Fruit fly (Drosophila melanogaster) whole organism, embryonic: Measurements from ENCODE around the gene RpS3.

ENCODE experiments used
- Adf1 ChIP-seq: fragments of 200-800 bp; sonication (Bioruptor generic); IDR thresholded peaks from 2 replicates; pipeline ENCODE4 v1.3.6; 2022; ENCODE audit warnings: missing biosample characterization, missing genetic modification characterization
- Awh ChIP-seq: fragments of 200-800 bp; sonication (Bioruptor generic); IDR thresholded peaks from 2 replicates; pipeline ENCODE4, ENCODE4 v1.3.6; 2022; ENCODE audit warnings: missing biosample characterization, missing genetic modification characterization
- BtbVII ChIP-seq: fragments of 200-800 bp; sonication (Bioruptor generic); optimal IDR thresholded peaks from 3 replicates; lab custom pipeline; 2017; ENCODE audit warnings: missing biosample characterization, mild to moderate bottlenecking, missing genetic modification characterization
- CG1529 ChIP-seq: fragments of 200-800 bp; sonication (Bioruptor generic); optimal IDR thresholded peaks from 3 replicates; lab custom pipeline; 2018; ENCODE audit warnings: missing biosample characterization, missing genetic modification characterization
- CG15479 ChIP-seq: fragments of 200-800 bp; sonication (Bioruptor generic); optimal IDR thresholded peaks from 3 replicates; lab custom pipeline; 2019; ENCODE audit warnings: missing biosample characterization, mild to moderate bottlenecking, missing genetic modification characterization, moderate library complexity
- CG17568 ChIP-seq: fragments of 200-800 bp; sonication (Bioruptor generic); optimal IDR thresholded peaks from 2 replicates; lab custom pipeline; 2018; ENCODE audit warnings: missing biosample characterization, mild to moderate bottlenecking, missing genetic modification characterization, moderate library complexity
- CG17802 ChIP-seq: fragments of 200-800 bp; sonication (Bioruptor generic); optimal IDR thresholded peaks from 2 replicates; lab custom pipeline; 2018; ENCODE audit warnings: missing biosample characterization, mild to moderate bottlenecking, missing genetic modification characterization, moderate library complexity
- CG18764 ChIP-seq: fragments of 200-800 bp; sonication (Bioruptor generic); optimal IDR thresholded peaks from 3 replicates; lab custom pipeline; 2016; ENCODE audit warnings: missing biosample characterization, missing genetic modification characterization
- CG30020 ChIP-seq: fragments of 200-800 bp; optimal IDR thresholded peaks from 2 replicates; lab custom pipeline; 2019; ENCODE audit warnings: missing biosample characterization, mild to moderate bottlenecking, missing genetic modification characterization, moderate library complexity
- CG31365 ChIP-seq: fragments of 200-800 bp; sonication (Bioruptor generic); optimal IDR thresholded peaks from 2 replicates; lab custom pipeline; 2018; ENCODE audit warnings: missing biosample characterization, mild to moderate bottlenecking, missing genetic modification characterization
- CG31441 ChIP-seq: fragments of 200-800 bp; sonication (Bioruptor generic); IDR thresholded peaks from 2 replicates; pipeline ENCODE4 v1.3.6; 2022; ENCODE audit warnings: missing biosample characterization, missing genetic modification characterization
- CG34224 ChIP-seq: fragments of 200-800 bp; sonication (Bioruptor generic); IDR thresholded peaks from 3 replicates; pipeline ENCODE4 v1.3.6; 2022; ENCODE audit warnings: missing biosample characterization, missing genetic modification characterization; ENCODE audit not compliant: partially characterized antibody
- CG34376 ChIP-seq: fragments of 200-800 bp; sonication (Bioruptor generic); optimal IDR thresholded peaks from 2 replicates; lab custom pipeline; 2018; ENCODE audit warnings: missing biosample characterization, mild to moderate bottlenecking, missing genetic modification characterization
- CG34422 ChIP-seq: fragments of 200-800 bp; sonication (Bioruptor generic); IDR thresholded peaks from 3 replicates; pipeline ENCODE4 v1.3.6; 2022; ENCODE audit warnings: missing biosample characterization, missing genetic modification characterization
- CG4328 ChIP-seq: fragments of 200-800 bp; sonication (Bioruptor generic); optimal IDR thresholded peaks from 3 replicates; lab custom pipeline; 2017; ENCODE audit warnings: missing biosample characterization, missing genetic modification reagents, missing genetic modification characterization
- CG4707 ChIP-seq: fragments of 200-800 bp; sonication (Bioruptor generic); optimal IDR thresholded peaks from 2 replicates; lab custom pipeline; 2018; ENCODE audit warnings: missing biosample characterization, mild to moderate bottlenecking, missing genetic modification characterization, moderate library complexity
- CG6791 ChIP-seq: fragments of 200-800 bp; sonication (Bioruptor generic); IDR thresholded peaks from 3 replicates; pipeline ENCODE4 v1.3.6; 2022; ENCODE audit warnings: missing biosample characterization, missing genetic modification characterization; ENCODE audit not compliant: partially characterized antibody
- CG6813 ChIP-seq: fragments of 200-800 bp; sonication (Bioruptor generic); optimal IDR thresholded peaks from 2 replicates; lab custom pipeline; 2017; ENCODE audit warnings: missing biosample characterization, missing genetic modification characterization, mild to moderate bottlenecking, moderate library complexity, missing genetic modification reagents
- CG9817 ChIP-seq: fragments of 200-800 bp; sonication (Bioruptor generic); optimal IDR thresholded peaks from 2 replicates; lab custom pipeline; 2018; ENCODE audit warnings: missing biosample characterization, mild to moderate bottlenecking, missing genetic modification characterization, moderate library complexity
- D19B ChIP-seq: fragments of 200-800 bp; sonication (Bioruptor generic); optimal IDR thresholded peaks from 2 replicates; lab custom pipeline; 2017; ENCODE audit warnings: missing biosample characterization, mild to moderate bottlenecking, missing genetic modification characterization
- Dp ChIP-seq: fragments of 200-800 bp; sonication (Bioruptor generic); optimal IDR thresholded peaks from 2 replicates; lab custom pipeline; 2018; ENCODE audit warnings: missing biosample characterization, mild to moderate bottlenecking, missing genetic modification characterization, moderate library complexity
- Fer1 ChIP-seq: fragments of 200-800 bp; sonication (Bioruptor generic); optimal IDR thresholded peaks from 2 replicates; lab custom pipeline; 2017; ENCODE audit warnings: missing biosample characterization, mild to moderate bottlenecking, missing genetic modification characterization
- Hand ChIP-seq: fragments of 200-800 bp; sonication (Bioruptor generic); optimal IDR thresholded peaks from 2 replicates; lab custom pipeline; 2017; ENCODE audit warnings: mild to moderate bottlenecking, missing biosample characterization, missing genetic modification reagents, missing genetic modification characterization
- Hr39 ChIP-seq: fragments of >200 bp; optimal IDR thresholded peaks from 2 replicates; lab custom pipeline; 2017
- MTF-1 ChIP-seq: fragments of 200-800 bp; sonication (Bioruptor generic); optimal IDR thresholded peaks from 2 replicates; lab custom pipeline; 2018; ENCODE audit warnings: missing biosample characterization, mild to moderate bottlenecking, missing genetic modification characterization, borderline replicate concordance
- Nf-YB ChIP-seq: fragments of 200-800 bp; sonication (Bioruptor generic); optimal IDR thresholded peaks from 3 replicates; lab custom pipeline; 2019; ENCODE audit warnings: missing biosample characterization, mild to moderate bottlenecking, missing genetic modification characterization, moderate library complexity
- Six4 ChIP-seq: fragments of 200-800 bp; sonication (Bioruptor generic); optimal IDR thresholded peaks from 2 replicates; lab custom pipeline; 2016; ENCODE audit warnings: missing biosample characterization, missing genetic modification characterization
- ara ChIP-seq: fragments of 200-800 bp; sonication (Bioruptor generic); IDR thresholded peaks from 2 replicates; pipeline ENCODE4 v1.3.6; 2022; ENCODE audit warnings: missing biosample characterization, missing genetic modification characterization
- chn ChIP-seq: fragments of 200-800 bp; sonication (Bioruptor generic); optimal IDR thresholded peaks from 2 replicates; lab custom pipeline; 2016; ENCODE audit warnings: missing biosample characterization, missing genetic modification characterization
- corto ChIP-seq: fragments of 200-800 bp; sonication (Bioruptor generic); optimal IDR thresholded peaks from 2 replicates; lab custom pipeline; 2016; ENCODE audit warnings: missing biosample characterization, mild to moderate bottlenecking, missing genetic modification characterization, moderate library complexity
- dan ChIP-seq: fragments of 200-800 bp; sonication (Bioruptor generic); IDR thresholded peaks from 2 replicates; pipeline ENCODE4 v1.3.6; 2022; ENCODE audit warnings: missing biosample characterization, missing genetic modification characterization
- en ChIP-seq: fragments of 200-800 bp; sonication (Bioruptor generic); optimal IDR thresholded peaks from 2 replicates; lab custom pipeline; 2016; ENCODE audit warnings: missing biosample characterization, missing genetic modification characterization
- ewg ChIP-seq: fragments of 200-800 bp; sonication (Bioruptor generic); optimal IDR thresholded peaks from 3 replicates; lab custom pipeline; 2017; ENCODE audit warnings: mild to moderate bottlenecking, missing biosample characterization, missing genetic modification reagents, missing genetic modification characterization
- eyg ChIP-seq: fragments of 200-800 bp; sonication (Bioruptor generic); optimal IDR thresholded peaks from 3 replicates; lab custom pipeline; 2016; ENCODE audit warnings: missing biosample characterization, missing genetic modification characterization
- fd3F ChIP-seq: fragments of 200-800 bp; sonication (Bioruptor generic); optimal IDR thresholded peaks from 2 replicates; lab custom pipeline; 2018; ENCODE audit warnings: missing biosample characterization, mild to moderate bottlenecking, missing genetic modification characterization, moderate library complexity
- gem ChIP-seq: fragments of 200-800 bp; sonication (Bioruptor generic); optimal IDR thresholded peaks from 2 replicates; lab custom pipeline; 2019; ENCODE audit warnings: missing biosample characterization, mild to moderate bottlenecking, missing genetic modification characterization, moderate library complexity
- gt ChIP-seq: fragments of 200-800 bp; sonication (Bioruptor generic); IDR thresholded peaks from 2 replicates; pipeline ENCODE4 v1.3.6; 2022; ENCODE audit warnings: missing biosample characterization, missing genetic modification characterization
- h ChIP-seq: fragments of >200 bp; optimal IDR thresholded peaks from 2 replicates; lab custom pipeline; 2017
- hkb ChIP-seq, 2 experiments: fragments of 200-800 bp in 1 of 2; fragments of >200 bp in 1 of 2; sonication (Bioruptor generic) in 1 of 2; IDR thresholded peaks in 1 of 2; optimal IDR thresholded peaks in 1 of 2; 2 replicates each; pipeline versions ENCODE4 v1.3.6 to Lab custom; 2017 to 2022; ENCODE audit warnings: missing biosample characterization in 1 of 2, missing genetic modification characterization in 1 of 2
- insv ChIP-seq, 2 experiments: fragments of 200-800 bp; sonication (Bioruptor generic); optimal IDR thresholded peaks; 3 replicates each; lab custom pipeline; 2016 to 2018; ENCODE audit warnings: missing biosample characterization in 2 of 2, missing genetic modification characterization in 2 of 2
- jing ChIP-seq: fragments of 200-800 bp; sonication (Bioruptor generic); optimal IDR thresholded peaks from 2 replicates; lab custom pipeline; 2018; ENCODE audit warnings: missing biosample characterization, mild to moderate bottlenecking, missing genetic modification characterization
- kay ChIP-seq: fragments of 200-800 bp; sonication (Bioruptor generic); optimal IDR thresholded peaks from 2 replicates; lab custom pipeline; 2016; ENCODE audit warnings: missing biosample characterization, missing genetic modification characterization
- pan ChIP-seq, 4 experiments: fragments of >200 bp in 3 of 4; fragments of 200-800 bp in 1 of 4; sonication (Bioruptor generic) in 1 of 4; optimal IDR thresholded peaks in 3 of 4; IDR thresholded peaks in 1 of 4; 2 replicates each; pipeline versions ENCODE4 v1.3.6 to Lab custom; 2017 to 2022; ENCODE audit warnings: missing biosample characterization in 2 of 4, missing genetic modification characterization in 2 of 4, mixed read lengths in 1 of 4
- peb ChIP-seq: fragments of 200-800 bp; sonication (Bioruptor generic); IDR thresholded peaks from 2 replicates; pipeline ENCODE4 v1.3.6; 2022; ENCODE audit warnings: missing biosample characterization, missing genetic modification characterization
- prd ChIP-seq, 3 experiments: fragments of >200 bp in 2 of 3; fragments of 200-800 bp in 1 of 3; sonication (Bioruptor generic) in 1 of 3; optimal IDR thresholded peaks in 2 of 3; IDR thresholded peaks in 1 of 3; 2 replicates in 2 of 3; 3 replicates in 1 of 3; pipeline versions ENCODE4 v1.3.6 to Lab custom; 2017 to 2022; ENCODE audit warnings: missing biosample characterization in 1 of 3, missing genetic modification characterization in 1 of 3
- psq ChIP-seq: fragments of 200-800 bp; sonication (Bioruptor generic); optimal IDR thresholded peaks from 2 replicates; lab custom pipeline; 2017; ENCODE audit warnings: missing biosample characterization, missing genetic modification characterization
- repo ChIP-seq: fragments of 200-800 bp; sonication (Bioruptor generic); optimal IDR thresholded peaks from 2 replicates; lab custom pipeline; 2016; ENCODE audit warnings: missing biosample characterization, missing genetic modification characterization
- wek ChIP-seq: fragments of 200-800 bp; sonication (Bioruptor generic); optimal IDR thresholded peaks from 3 replicates; lab custom pipeline; 2018; ENCODE audit warnings: missing biosample characterization, mild to moderate bottlenecking, missing genetic modification characterization, moderate library complexity
- yki ChIP-seq: fragments of >200 bp; optimal IDR thresholded peaks from 3 replicates; lab custom pipeline; 2018
- zfh1 ChIP-seq: fragments of 200-800 bp; sonication (Bioruptor generic); IDR thresholded peaks from 3 replicates; pipeline ENCODE4 v1.3.6; 2022; ENCODE audit warnings: missing biosample characterization, missing genetic modification characterization

RpS3 gene

DNA sequence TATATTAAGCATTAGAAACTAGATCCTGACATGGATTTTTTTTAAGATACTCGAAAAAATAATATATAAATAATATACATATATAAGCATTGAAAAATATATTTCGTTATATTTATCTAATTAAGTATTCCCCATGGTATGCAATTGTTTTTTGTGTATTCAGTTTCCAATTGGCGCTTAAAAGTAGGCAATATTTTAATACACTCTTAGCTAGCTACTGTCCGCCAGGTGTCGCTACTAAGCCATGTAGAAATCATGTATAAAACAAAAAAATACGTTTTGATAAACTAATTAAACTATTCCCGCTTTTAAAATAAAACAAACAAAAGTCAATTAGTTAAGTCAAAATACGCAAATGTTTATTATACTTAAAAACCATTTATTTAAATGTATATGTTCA lies 27.3 kb upstream of the RpS3 start (continued):
- no peak for TF ChIP-seq peb
- no peak for TF ChIP-seq yki
- no peak for TF ChIP-seq hkb (optimal IDR thresholded peaks at IDR 0.05; lab: Kevin White, UChicago)
- peak; percentile 31; the same call in 1 of the 2 replicates for TF ChIP-seq hkb (GFP tag; IDR thresholded peaks at IDR 0.05; lab: Robert Waterston, UW)
- no peak for TF ChIP-seq CG34376 (GFP tag; lab: Kevin White, UChicago)
- peak; percentile 72 for TF ChIP-seq Fer1 (GFP tag; lab: Kevin White, UChicago)
- no peak for TF ChIP-seq eyg (GFP tag; lab: Kevin White, UChicago)
- TF ChIP-seq chn (GFP tag; lab: Kevin White, UChicago) = peak; percentile 50
- no peak for TF ChIP-seq CG15479 (GFP tag; lab: Kevin White, UChicago)
- TF ChIP-seq jing (GFP tag; lab: Kevin White, UChicago) = peak; percentile 33
- peak; percentile 69 for TF ChIP-seq CG17568
- TF ChIP-seq CG6791 (GFP tag; lab: Robert Waterston, UW) = no peak
- peak; percentile 64 for TF ChIP-seq CG6813 (GFP tag; lab: Kevin White, UChicago)
- no peak for TF ChIP-seq Hand (GFP tag; lab: Kevin White, UChicago)
- peak; percentile 37; the same call in 1 of the 2 replicates for TF ChIP-seq ara (GFP tag; lab: Robert Waterston, UW)
- peak; percentile 30; the same call in 1 of the 3 replicates for TF ChIP-seq CG34422 (GFP tag; lab: Robert Waterston, UW)
- TF ChIP-seq BtbVII = peak; percentile 23
- no peak for TF ChIP-seq prd (optimal IDR thresholded peaks at IDR 0.05; lab: Kevin White, UChicago)
- no peak for TF ChIP-seq prd (GFP tag; IDR thresholded peaks at IDR 0.05; lab: Robert Waterston, UW)
- TF ChIP-seq CG4328 (GFP tag; lab: Kevin White, UChicago) = peak; percentile 48
- TF ChIP-seq dan (GFP tag; lab: Robert Waterston, UW) = no peak
- TF ChIP-seq Awh (GFP tag; lab: Robert Waterston, UW) = no peak; the same call in 1 of the 2 replicates
- TF ChIP-seq Adf1 (GFP tag; lab: Robert Waterston, UW) = no peak
- no peak for TF ChIP-seq pan (optimal IDR thresholded peaks at IDR 0.05; lab: Kevin White, UChicago)
- TF ChIP-seq pan (GFP tag; optimal IDR thresholded peaks at IDR 0.05 in 1 of 2, IDR thresholded peaks at IDR 0.05 in 1 of 2) = peak in 1 of 2 experiments; percentile 11
- no peak for TF ChIP-seq Dp (GFP tag; lab: Kevin White, UChicago)
- no peak for TF ChIP-seq kay (GFP tag; lab: Kevin White, UChicago)
- peak; percentile 72 for TF ChIP-seq CG31441
- no peak for TF ChIP-seq wek
- peak; percentile 38 for TF ChIP-seq Nf-YB (GFP tag; lab: Kevin White, UChicago)
- peak; percentile 66 for TF ChIP-seq CG17802 (tag; lab: Kevin White, UChicago)
- no peak for TF ChIP-seq gem
- TF ChIP-seq fd3F (GFP tag; lab: Kevin White, UChicago) = peak; percentile 14
- TF ChIP-seq CG18764 (GFP tag; lab: Kevin White, UChicago) = peak; percentile 40
- no peak for TF ChIP-seq CG31365 (tag; lab: Kevin White, UChicago)
- peak; percentile 7 for TF ChIP-seq CG30020 (tag; lab: Kevin White, UChicago)
- TF ChIP-seq h = no peak
- no peak for TF ChIP-seq en (GFP tag; lab: Kevin White, UChicago)
- TF ChIP-seq gt (GFP tag; lab: Robert Waterston, UW) = no peak
- TF ChIP-seq corto (GFP tag; lab: Kevin White, UChicago) = no peak
- TF ChIP-seq repo (GFP tag; lab: Kevin White, UChicago) = peak; percentile 5
- peak; percentile 73 for TF ChIP-seq CG4707
- TF ChIP-seq psq (GFP tag; lab: Kevin White, UChicago) = no peak
- no peak for TF ChIP-seq CG9817 (tag; lab: Kevin White, UChicago)
- no peak for TF ChIP-seq CG34224
- TF ChIP-seq zfh1 = no peak; the same call in 2 of the 3 replicates
- peak; percentile 51 for TF ChIP-seq CG1529 (GFP tag; lab: Kevin White, UChicago)
- peak in 1 of 2 experiments; percentile 62 for TF ChIP-seq insv (GFP tag; optimal IDR thresholded peaks at IDR 0.05; lab: Kevin White, UChicago)
- no peak for TF ChIP-seq Hr39 (lab: Kevin White, UChicago)
- TF ChIP-seq ewg (GFP tag; lab: Kevin White, UChicago) = peak; percentile 47
- TF ChIP-seq Six4 (GFP tag; lab: Kevin White, UChicago) = peak; percentile 21
- peak; percentile 84 for TF ChIP-seq MTF-1 (GFP tag; lab: Kevin White, UChicago)
- no peak for TF ChIP-seq D19B (GFP tag; lab: Kevin White, UChicago)
